Fruit fly (Drosophila melanogaster) Kc167 (cell line): ENCODE data around the gene CG17270.

ENCODE experiments used
- Myc ChIP-seq: fragments of >200 bp; optimal IDR thresholded peaks from 2 replicates; lab custom pipeline; 2017; ENCODE audit warnings: missing external identifiers
- psq ChIP-seq: fragments of >200 bp; optimal IDR thresholded peaks from 2 replicates; lab custom pipeline; 2017; ENCODE audit warnings: missing external identifiers

- no peak for TF ChIP-seq psq
- TF ChIP-seq Myc (lab: Kevin White, UChicago) = no peak
These were observed 5.2 kb upstream of the CG17270 start, which contains the start of gene CG17272 for dm6 chr3R:20823704-20824454.
